Fruit fly (Drosophila melanogaster) whole organism, wandering third instar larva: ENCODE results near the gene Ilp7.

Experiments
- N ChIP-seq: fragments of >200 bp; optimal IDR thresholded peaks from 2 replicates; lab custom pipeline; 2018; ENCODE audit warnings: missing biosample characterization, missing external identifiers, missing genetic modification characterization
- h ChIP-seq: fragments of 200-800 bp; sonication (Bioruptor generic); optimal IDR thresholded peaks from 3 replicates; lab custom pipeline; 2016; ENCODE audit warnings: missing biosample characterization, mild to moderate bottlenecking, missing genetic modification characterization
- tai ChIP-seq: sonication (Bioruptor generic); optimal IDR thresholded peaks from 2 replicates; lab custom pipeline; 2016; ENCODE audit warnings: missing biosample characterization, missing genetic modification characterization

DNA sequence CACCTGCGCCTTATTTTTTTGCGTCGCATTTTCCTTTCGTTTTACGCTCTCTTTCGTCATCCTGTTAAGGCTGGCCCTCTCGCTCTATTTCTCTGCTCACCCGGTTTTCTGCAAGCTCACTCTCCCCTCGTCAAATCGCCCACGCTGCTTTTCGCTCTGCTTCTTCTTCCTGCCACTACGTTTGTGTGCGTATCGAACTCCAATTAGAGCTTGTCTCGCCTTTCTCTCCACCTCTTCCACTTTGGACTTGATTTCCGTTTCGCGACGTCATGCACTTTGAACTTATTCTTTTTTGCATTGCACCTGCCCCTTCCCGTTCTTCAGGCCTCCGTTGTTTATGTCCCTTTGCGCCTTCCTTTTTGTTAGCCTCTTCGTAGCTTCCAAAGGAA is 18.1 kb downstream of the Ilp7 start:
- TF ChIP-seq N (GFP tag; lab: Kevin White, UChicago) (no peak), tai (GFP tag; lab: Kevin White, UChicago) (no peak), h (GFP tag; lab: Kevin White, UChicago) (no peak)
